Worm (Caenorhabditis elegans): ENCODE results near the gene Y39G8B.1.

Gene Y39G8B.1

DNA sequence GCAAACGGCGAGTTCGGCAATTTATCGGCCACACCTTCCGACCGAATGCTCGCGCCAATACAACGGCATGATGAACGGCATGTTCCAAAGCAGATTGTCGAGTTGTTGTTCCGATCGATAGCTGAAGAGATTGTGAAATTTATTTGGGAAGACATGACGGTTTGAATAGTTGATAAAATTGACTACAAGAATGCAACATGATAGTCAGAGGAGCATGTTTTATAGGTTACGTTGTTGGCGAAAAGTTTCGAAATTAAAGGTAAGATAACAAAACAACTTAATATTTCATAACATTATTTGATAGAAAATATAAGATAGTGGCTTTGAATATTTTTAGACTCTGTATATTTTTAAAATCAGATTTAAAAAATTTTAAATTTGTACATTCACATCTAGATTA is 28.1 kb downstream of the Y39G8B.1 start:
- peak; percentile 53 for TF ChIP-seq elt-2 (tag; optimal IDR thresholded peaks at IDR 0.05)
- no peak for TF ChIP-seq mdl-1 (tag; optimal IDR thresholded peaks at IDR 0.05)
- no peak for TF ChIP-seq eor-1 (tag; optimal IDR thresholded peaks at IDR 0.05)
- TF ChIP-seq egl-27 (tag; optimal IDR thresholded peaks at IDR 0.05): no peak
- no peak for TF ChIP-seq fkh-2 (tag; optimal IDR thresholded peaks at IDR 0.05)
- TF ChIP-seq nhr-43 (tag; optimal IDR thresholded peaks at IDR 0.05; ENCODE audit: poor library complexity, severe bottlenecking): no peak
- TF ChIP-seq ceh-82 (tag; optimal IDR thresholded peaks at IDR 0.05): no peak
- TF ChIP-seq pqm-1 (tag; optimal IDR thresholded peaks at IDR 0.05): no peak

DNA sequence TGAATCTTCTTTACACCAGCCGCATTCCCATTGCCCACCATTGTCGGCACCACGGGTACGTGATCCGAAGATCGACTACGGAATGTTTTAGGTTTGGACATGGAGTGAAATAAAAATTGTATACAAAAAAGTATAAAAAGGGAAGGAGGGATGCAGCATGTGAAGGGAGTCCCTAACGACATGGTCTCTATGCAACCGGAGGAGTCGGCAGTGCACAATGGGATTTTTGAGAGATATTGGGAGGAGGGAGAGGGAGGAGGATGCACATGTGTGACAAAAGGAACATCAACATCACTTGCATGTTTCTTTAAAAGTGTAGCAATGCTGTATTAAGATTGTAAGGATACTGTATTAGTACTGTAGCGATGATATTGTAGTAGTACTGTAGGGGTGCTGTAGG is 34.1 kb downstream of the Y39G8B.1 start, which contains the start of gene W07G1.1:
W07G1.1 (minus strand) TSS at position 101 of the 400 bp plus-strand sequence.
- TF ChIP-seq ceh-16 (tag; optimal IDR thresholded peaks at IDR 0.05) (no peak), nhr-77 (tag; optimal IDR thresholded peaks at IDR 0.05) (no peak), hmg-11 (tag; optimal IDR thresholded peaks at IDR 0.05) (no peak), ztf-4 (tag; optimal IDR thresholded peaks at IDR 0.05) (no peak), eor-1 (tag; optimal IDR thresholded peaks at IDR 0.05) (no peak), nhr-76 (tag; optimal IDR thresholded peaks at IDR 0.05) (no peak), fos-1 (tag; optimal IDR thresholded peaks at IDR 0.05) (no peak), mdl-1 (tag; optimal IDR thresholded peaks at IDR 0.05) (no peak), R02D3.7 (tag; optimal IDR thresholded peaks at IDR 0.05) (no peak)

DNA sequence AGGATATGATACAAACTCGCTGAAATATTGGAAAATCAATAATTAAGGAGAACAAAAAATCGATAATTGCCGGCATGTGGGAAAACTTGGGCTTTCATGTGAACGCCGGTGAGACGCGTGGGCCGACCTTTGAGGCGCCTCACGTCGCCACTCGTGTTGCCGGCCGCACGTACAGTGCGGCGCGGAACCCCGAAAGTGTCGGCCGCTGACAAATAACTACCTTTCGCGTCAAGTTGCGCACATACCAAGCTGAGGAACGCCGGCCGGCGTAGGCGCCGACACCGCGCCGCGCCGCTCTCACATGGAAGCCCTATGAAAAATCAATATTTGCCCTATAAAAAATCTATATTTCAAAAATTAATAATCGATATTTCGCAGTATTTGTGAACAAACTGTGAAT is 35.3 kb downstream of the Y39G8B.1 start:
- TF ChIP-seq fkh-2 (tag; optimal IDR thresholded peaks at IDR 0.05) (no peak), ceh-28 (tag; optimal IDR thresholded peaks at IDR 0.05) (peak; percentile 24), zag-1 (tag; optimal IDR thresholded peaks at IDR 0.05) (no peak)

DNA sequence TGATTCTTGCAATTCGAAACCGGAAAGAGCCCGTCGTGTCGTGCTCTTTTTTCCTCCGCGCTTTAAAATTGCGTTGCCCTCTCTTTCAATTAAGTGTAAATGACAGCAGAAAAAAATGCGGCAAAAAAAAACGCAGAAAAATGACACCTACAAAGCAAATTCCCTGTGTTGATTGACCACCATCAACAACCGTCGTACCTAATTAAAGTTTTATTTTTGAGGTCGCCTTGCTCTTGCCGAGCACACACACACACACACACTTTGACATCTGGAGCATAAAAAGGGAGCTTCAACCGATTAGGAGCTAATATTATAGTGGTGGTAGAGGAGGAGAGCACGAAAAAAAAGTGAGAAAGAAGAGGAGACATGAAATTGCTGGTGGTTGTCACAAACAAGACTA is 37.7 kb downstream of the Y39G8B.1 start:
- no peak for TF ChIP-seq nhr-67 (tag; optimal IDR thresholded peaks at IDR 0.05)
- TF ChIP-seq aly-2 (tag; optimal IDR thresholded peaks at IDR 0.05): no peak
- no peak for TF ChIP-seq ama-1 (optimal IDR thresholded peaks at IDR 0.05)
- TF ChIP-seq R02D3.7 (tag; optimal IDR thresholded peaks at IDR 0.05): no peak
- no peak for TF ChIP-seq ztf-11 (tag; optimal IDR thresholded peaks at IDR 0.05)
- TF ChIP-seq nhr-77 (tag; optimal IDR thresholded peaks at IDR 0.05): no peak
- TF ChIP-seq nhr-25 (tag; optimal IDR thresholded peaks at IDR 0.05): no peak
- no peak for TF ChIP-seq nhr-237 (tag; optimal IDR thresholded peaks at IDR 0.05)
- no peak for TF ChIP-seq egl-5 (tag; optimal IDR thresholded peaks at IDR 0.05)
- no peak for TF ChIP-seq pqm-1 (tag; optimal IDR thresholded peaks at IDR 0.05)
- TF ChIP-seq skn-1 (tag; optimal IDR thresholded peaks at IDR 0.05): no peak
- no peak for TF ChIP-seq ztf-4 (tag; optimal IDR thresholded peaks at IDR 0.05)
- no peak for TF ChIP-seq snpc-4 (tag; optimal IDR thresholded peaks at IDR 0.05)
- TF ChIP-seq eor-1 (tag; optimal IDR thresholded peaks at IDR 0.05): no peak
- no peak for TF ChIP-seq nhr-12 (tag; optimal IDR thresholded peaks at IDR 0.05)
- TF ChIP-seq nhr-11 (tag; optimal IDR thresholded peaks at IDR 0.05): no peak
- no peak for TF ChIP-seq ceh-82 (tag; optimal IDR thresholded peaks at IDR 0.05)
- no peak for TF ChIP-seq mdl-1 (tag; optimal IDR thresholded peaks at IDR 0.05)
- TF ChIP-seq sea-2 (GFP tag; optimal IDR thresholded peaks at IDR 0.05): no peak

DNA sequence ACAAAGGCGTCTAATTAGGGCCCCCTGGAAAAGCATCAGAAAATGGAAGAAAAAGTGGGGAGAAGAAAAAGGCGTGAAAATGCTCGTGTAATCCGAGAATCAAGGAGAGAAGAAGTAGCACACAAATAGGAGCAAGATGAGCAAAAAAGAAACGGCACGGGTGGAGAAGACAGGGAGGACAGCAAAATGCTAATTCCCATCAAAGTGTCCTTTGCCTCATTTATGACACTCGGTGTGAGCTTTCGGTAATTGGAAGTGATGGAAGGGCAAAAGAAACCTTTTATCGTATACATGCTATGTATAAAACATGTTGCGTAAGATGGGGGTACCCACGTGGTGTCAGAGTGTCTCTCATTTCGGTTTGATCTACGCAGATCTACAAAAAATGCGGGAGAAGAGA is 40.1 kb downstream of the Y39G8B.1 start:
- TF ChIP-seq egl-5 (tag; optimal IDR thresholded peaks at IDR 0.05): no peak
- no peak for TF ChIP-seq tbx-2 (tag; optimal IDR thresholded peaks at IDR 0.05)
- no peak for TF ChIP-seq nhr-11 (tag; optimal IDR thresholded peaks at IDR 0.05)
- TF ChIP-seq pha-4 (tag; optimal IDR thresholded peaks at IDR 0.05): no peak
- TF ChIP-seq nhr-237 (tag; optimal IDR thresholded peaks at IDR 0.05): no peak
- no peak for TF ChIP-seq skn-1 (tag; optimal IDR thresholded peaks at IDR 0.05)
- TF ChIP-seq nhr-12 (tag; optimal IDR thresholded peaks at IDR 0.05): no peak
- TF ChIP-seq nhr-25 (tag; optimal IDR thresholded peaks at IDR 0.05): no peak
- no peak for TF ChIP-seq R02D3.7 (tag; optimal IDR thresholded peaks at IDR 0.05)
- no peak for TF ChIP-seq elt-3 (tag; optimal IDR thresholded peaks at IDR 0.05)
- TF ChIP-seq nhr-77 (tag; optimal IDR thresholded peaks at IDR 0.05): no peak
- no peak for TF ChIP-seq pqm-1 (tag; optimal IDR thresholded peaks at IDR 0.05)
- no peak for TF ChIP-seq ceh-28 (tag; optimal IDR thresholded peaks at IDR 0.05)

DNA sequence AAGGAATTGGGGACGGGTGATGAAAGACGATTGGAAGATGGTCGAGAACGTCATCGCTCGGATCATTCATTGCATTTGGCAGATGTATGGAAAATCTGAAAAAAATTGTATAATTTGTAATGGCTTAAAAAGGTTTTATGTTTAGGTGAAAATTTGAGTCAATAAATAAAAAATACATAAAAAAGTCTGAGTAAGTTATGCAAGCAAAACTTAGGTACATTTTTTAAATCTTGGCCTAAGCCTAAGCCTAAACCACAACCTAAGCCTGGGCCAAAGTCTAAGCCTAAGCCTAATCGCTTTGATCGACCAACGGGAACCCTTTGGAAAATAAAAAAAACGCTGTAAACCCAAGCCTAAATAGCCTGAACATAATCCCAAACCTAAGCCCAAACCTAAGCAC is 41.7 kb downstream of the Y39G8B.1 start, which contains the start of gene hot-3:
hot-3 (minus strand) TSS at position 101 of the 400 bp plus-strand sequence.
- no peak for TF ChIP-seq skn-1 (tag; optimal IDR thresholded peaks at IDR 0.05)
- TF ChIP-seq pqm-1 (tag; optimal IDR thresholded peaks at IDR 0.05): no peak
- no peak for TF ChIP-seq eor-1 (tag; optimal IDR thresholded peaks at IDR 0.05)
- TF ChIP-seq nhr-12 (tag; optimal IDR thresholded peaks at IDR 0.05): no peak
- TF ChIP-seq nhr-76 (tag; optimal IDR thresholded peaks at IDR 0.05): no peak
- TF ChIP-seq mml-1 (tag; optimal IDR thresholded peaks at IDR 0.05): no peak
- no peak for TF ChIP-seq aly-2 (tag; optimal IDR thresholded peaks at IDR 0.05)
- no peak for TF ChIP-seq elt-3 (tag; optimal IDR thresholded peaks at IDR 0.05)
- TF ChIP-seq fkh-2 (tag; optimal IDR thresholded peaks at IDR 0.05): no peak
- no peak for TF ChIP-seq lin-39 (tag; optimal IDR thresholded peaks at IDR 0.05)
